Worm (Caenorhabditis elegans): Measurements from ENCODE around the gene T15H9.5.

- TF ChIP-seq med-1 (GFP tag; optimal IDR thresholded peaks at IDR 0.05; ENCODE audit: insufficient read depth) (no peak), flt-1 (GFP tag; IDR thresholded peaks at IDR 0.05) (no peak), T22C8.4 (GFP tag; IDR thresholded peaks at IDR 0.05) (no peak), klf-2 (GFP tag; conservative IDR thresholded peaks at IDR 0.05) (no peak), ztf-23 (GFP tag; IDR thresholded peaks at IDR 0.05) (no peak), ztf-29 (GFP tag; IDR thresholded peaks at IDR 0.05) (no peak), tab-1 (GFP tag; IDR thresholded peaks at IDR 0.05) (no peak)
These were observed 50.4 kb downstream of the T15H9.5 start for ce11 chrII:9560895-9561294.

Data from whole organism, midembryonic.